Fruit fly (Drosophila melanogaster) whole organism, adult: ENCODE data around the gene CG5334.
A peak's percentile ranks its signal among the peaks of the same experiment; 100 is the strongest.

ENCODE experiments used
- CG11617 ChIP-seq: fragments of 200-800 bp; sonication (Bioruptor generic); optimal IDR thresholded peaks from 2 replicates; lab custom pipeline; 2017; ENCODE audit warnings: mild to moderate bottlenecking, missing biosample characterization, missing genetic modification reagents, missing genetic modification characterization
- CG12768 ChIP-seq: fragments of 200-800 bp; sonication (Bioruptor generic); optimal IDR thresholded peaks from 2 replicates; lab custom pipeline; 2017; ENCODE audit warnings: missing biosample characterization, missing genetic modification characterization, mild to moderate bottlenecking, moderate library complexity, missing genetic modification reagents
- CG14711 ChIP-seq: fragments of 200-800 bp; sonication (Bioruptor generic); optimal IDR thresholded peaks from 2 replicates; lab custom pipeline; 2018; ENCODE audit warnings: missing biosample characterization, mild to moderate bottlenecking, missing genetic modification characterization, moderate library complexity
- CG1620 ChIP-seq: fragments of 200-800 bp; sonication (Bioruptor generic); optimal IDR thresholded peaks from 2 replicates; lab custom pipeline; 2016; ENCODE audit warnings: missing biosample characterization, missing genetic modification characterization
- CG33017 ChIP-seq: fragments of 200-800 bp; sonication (Bioruptor generic); optimal IDR thresholded peaks from 2 replicates; lab custom pipeline; 2018; ENCODE audit warnings: missing biosample characterization, mild to moderate bottlenecking, missing genetic modification characterization, moderate library complexity
- CG5204 ChIP-seq: fragments of 200-800 bp; sonication (Bioruptor generic); optimal IDR thresholded peaks from 2 replicates; lab custom pipeline; 2016; ENCODE audit warnings: missing biosample characterization, missing genetic modification characterization
- CG7045 ChIP-seq: fragments of 200-800 bp; sonication (Bioruptor generic); optimal IDR thresholded peaks from 2 replicates; lab custom pipeline; 2017; ENCODE audit warnings: missing biosample characterization, mild to moderate bottlenecking, missing genetic modification characterization
- CG7101 ChIP-seq: fragments of 200-800 bp; sonication (Bioruptor generic); optimal IDR thresholded peaks from 2 replicates; lab custom pipeline; 2018; ENCODE audit warnings: missing biosample characterization, mild to moderate bottlenecking, missing genetic modification characterization, moderate library complexity
- Clk ChIP-seq: fragments of 200-800 bp; sonication (Bioruptor generic); optimal IDR thresholded peaks from 2 replicates; lab custom pipeline; 2017; ENCODE audit warnings: missing biosample characterization, missing genetic modification characterization
- Crg-1 ChIP-seq: fragments of 200-800 bp; sonication (Bioruptor generic); optimal IDR thresholded peaks from 2 replicates; lab custom pipeline; 2016; ENCODE audit warnings: missing biosample characterization, missing genetic modification characterization
- Hr96 ChIP-seq: fragments of 200-800 bp; sonication (Bioruptor generic); optimal IDR thresholded peaks from 2 replicates; lab custom pipeline; 2016; ENCODE audit warnings: missing biosample characterization, missing genetic modification characterization
- Mnt ChIP-seq: fragments of 200-800 bp; sonication (Bioruptor generic); optimal IDR thresholded peaks from 2 replicates; lab custom pipeline; 2016; ENCODE audit warnings: missing biosample characterization, mild to moderate bottlenecking, missing genetic modification characterization
- bab1 ChIP-seq: fragments of 200-800 bp; sonication (Bioruptor generic); optimal IDR thresholded peaks from 3 replicates; lab custom pipeline; 2019; ENCODE audit warnings: missing biosample characterization, mild to moderate bottlenecking, missing genetic modification characterization, moderate library complexity
- cic ChIP-seq: fragments of 200-800 bp; sonication (Bioruptor generic); optimal IDR thresholded peaks from 2 replicates; lab custom pipeline; 2017; ENCODE audit warnings: missing biosample characterization, mild to moderate bottlenecking, missing genetic modification characterization, moderate library complexity
- cnc ChIP-seq, 2 experiments: fragments of >200 bp; optimal IDR thresholded peaks; 2 replicates each; lab custom pipeline; 2017
- kay ChIP-seq: fragments of 200-800 bp; sonication (Bioruptor generic); peaks from one replicate; lab custom pipeline; 2016; ENCODE audit warnings: missing biosample characterization, missing genetic modification characterization, borderline replicate concordance
- ovo ChIP-seq: fragments of 200-800 bp; sonication (Bioruptor generic); optimal IDR thresholded peaks from 2 replicates; lab custom pipeline; 2016; ENCODE audit warnings: missing biosample characterization, missing genetic modification characterization
- pad ChIP-seq: fragments of 200-800 bp; sonication (Bioruptor generic); optimal IDR thresholded peaks from 3 replicates; lab custom pipeline; 2017; ENCODE audit warnings: missing biosample characterization, missing genetic modification characterization, mild to moderate bottlenecking, moderate library complexity, missing genetic modification reagents
- tj ChIP-seq: fragments of 200-800 bp; sonication (Bioruptor generic); optimal IDR thresholded peaks from 3 replicates; lab custom pipeline; 2017; ENCODE audit warnings: missing biosample characterization, mild to moderate bottlenecking, missing genetic modification characterization, moderate library complexity
- toe ChIP-seq: fragments of 200-800 bp; sonication (Bioruptor generic); optimal IDR thresholded peaks from 2 replicates; lab custom pipeline; 2016; ENCODE audit warnings: missing biosample characterization, missing genetic modification characterization

CG5334 gene

DNA sequence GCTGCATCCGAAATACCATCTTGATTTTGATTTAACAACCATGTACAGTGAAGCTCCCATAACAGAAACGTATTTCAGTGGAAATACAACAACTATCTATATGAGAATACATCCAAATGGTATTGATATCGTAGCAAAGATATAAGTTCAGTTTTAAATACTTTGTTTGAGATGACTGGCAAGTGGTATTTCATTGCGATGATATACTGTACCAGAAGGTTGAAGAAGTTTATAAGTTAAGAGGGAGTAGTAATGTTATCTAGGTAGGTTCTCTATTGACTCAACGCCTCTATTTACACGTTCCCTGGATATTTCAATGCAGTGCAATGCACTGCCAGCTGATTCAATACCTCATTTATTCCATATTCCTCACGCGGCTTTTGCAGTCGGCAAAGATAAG is 30.5 kb downstream of the CG5334 start:
- TF ChIP-seq cnc (optimal IDR thresholded peaks at IDR 0.05; lab: Kevin White, UChicago) (no peak), cic (GFP tag; lab: Kevin White, UChicago) (peak; percentile 60), Clk (GFP tag; lab: Kevin White, UChicago) (no peak), CG7045 (GFP tag; lab: Kevin White, UChicago) (peak; percentile 47), kay (GFP tag; lab: Kevin White, UChicago) (no peak), Hr96 (peak; percentile 0), CG1620 (GFP tag; lab: Kevin White, UChicago) (peak; percentile 60), CG12768 (GFP tag; lab: Kevin White, UChicago) (peak; percentile 18), CG7101 (peak; percentile 72), toe (GFP tag; lab: Kevin White, UChicago) (peak; percentile 15), bab1 (GFP tag; lab: Kevin White, UChicago) (no peak), CG5204 (GFP tag; lab: Kevin White, UChicago) (no peak), Mnt (GFP tag; lab: Kevin White, UChicago) (peak; percentile 27), pad (peak; percentile 48), ovo (GFP tag; lab: Kevin White, UChicago) (peak; percentile 90), tj (no peak), CG14711 (tag; lab: Kevin White, UChicago) (peak; percentile 19), CG11617 (GFP tag; lab: Kevin White, UChicago) (peak; percentile 52), CG33017 (no peak), Crg-1 (GFP tag; lab: Kevin White, UChicago) (peak; percentile 83)

DNA sequence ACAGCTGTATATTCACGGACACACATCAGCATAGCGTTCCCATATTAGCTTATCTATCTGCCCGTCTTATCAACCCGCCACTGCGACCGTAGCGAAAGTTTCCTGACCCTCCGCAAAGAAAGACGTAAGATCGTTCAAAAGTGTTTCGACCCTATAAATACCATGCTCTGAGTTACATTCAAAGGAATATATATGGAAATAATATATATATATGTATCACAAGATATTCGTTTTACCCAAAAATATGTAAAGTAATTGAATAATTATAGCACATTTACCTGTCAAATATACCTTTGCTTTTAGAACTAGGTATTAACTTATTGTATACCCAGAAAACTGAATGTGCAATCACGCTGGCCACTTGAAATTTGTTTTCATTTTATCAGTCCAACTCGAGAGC is 35.3 kb downstream of the CG5334 start:
- TF ChIP-seq Hr96 (no peak), CG33017 (peak; percentile 38), kay (GFP tag; lab: Kevin White, UChicago) (no peak), pad (no peak), CG14711 (tag; lab: Kevin White, UChicago) (peak; percentile 50), Mnt (GFP tag; lab: Kevin White, UChicago) (no peak), CG7045 (GFP tag; lab: Kevin White, UChicago) (no peak), CG7101 (peak; percentile 33), cnc (optimal IDR thresholded peaks at IDR 0.05; lab: Kevin White, UChicago) (no peak), CG11617 (GFP tag; lab: Kevin White, UChicago) (no peak), Clk (GFP tag; lab: Kevin White, UChicago) (no peak), cic (GFP tag; lab: Kevin White, UChicago) (no peak), CG5204 (GFP tag; lab: Kevin White, UChicago) (no peak)

DNA sequence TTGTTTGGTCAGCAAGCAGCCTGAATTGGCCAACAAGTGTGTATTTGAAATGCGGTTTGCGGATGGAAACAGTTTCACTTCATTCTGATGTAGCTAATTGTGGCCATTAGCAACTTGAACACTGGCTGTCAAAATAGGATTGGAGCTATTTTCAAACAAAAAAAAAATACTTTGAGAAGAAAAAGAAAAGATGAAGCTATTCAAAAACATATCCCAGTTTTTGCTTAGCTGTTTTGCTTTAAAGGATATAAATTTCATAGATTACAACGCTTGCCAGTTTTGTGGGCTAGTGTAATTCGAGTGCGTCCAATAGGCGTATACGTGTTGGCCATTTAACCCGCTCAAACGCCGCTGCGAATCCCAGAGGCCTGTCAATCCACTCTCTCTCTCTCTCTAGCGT is 37.1 kb downstream of the CG5334 start:
- TF ChIP-seq bab1 (GFP tag; lab: Kevin White, UChicago) = no peak
- TF ChIP-seq CG12768 (GFP tag; lab: Kevin White, UChicago) = no peak
- TF ChIP-seq Crg-1 (GFP tag; lab: Kevin White, UChicago) = no peak
- no peak for TF ChIP-seq CG11617 (GFP tag; lab: Kevin White, UChicago)
- TF ChIP-seq ovo (GFP tag; lab: Kevin White, UChicago) = no peak
- TF ChIP-seq tj = no peak

DNA sequence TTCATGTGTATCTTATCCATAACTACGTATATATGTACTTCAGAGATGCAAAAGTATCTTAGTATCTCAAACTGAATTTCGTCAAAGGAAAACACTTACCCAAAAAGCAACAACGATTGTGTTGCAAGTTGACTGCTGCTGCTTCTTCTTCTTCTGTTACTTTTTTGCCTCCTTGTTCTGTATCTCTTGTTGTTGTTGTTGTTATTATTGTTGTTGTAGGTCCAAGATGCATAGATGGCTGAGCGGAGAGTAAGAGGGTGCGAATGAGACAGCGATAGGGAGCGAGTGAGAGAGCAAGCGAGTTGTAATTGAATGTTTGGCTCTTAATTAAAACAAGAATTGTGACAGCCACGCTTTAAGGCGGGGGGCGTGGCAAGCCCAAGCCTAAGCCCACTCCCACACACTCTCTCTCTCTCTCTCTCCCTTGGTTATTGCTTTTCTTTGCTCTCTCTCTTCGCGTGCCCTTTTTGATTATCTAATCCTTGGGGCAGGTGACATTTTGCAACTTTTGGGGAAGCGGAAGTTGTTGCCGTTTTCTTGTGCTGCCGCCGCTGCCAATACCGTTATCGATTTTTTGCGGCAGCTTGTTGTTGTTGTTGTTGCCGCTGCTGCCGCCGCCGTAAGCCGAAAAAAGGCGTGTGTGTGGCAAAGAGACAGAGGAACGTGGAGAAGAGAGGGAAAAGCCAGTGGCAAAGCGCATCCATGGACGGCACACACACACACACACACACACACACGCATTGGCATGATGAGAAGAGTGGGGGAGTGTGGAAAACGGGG is 49.8 kb downstream of the CG5334 start:
- TF ChIP-seq CG33017 = no peak
- TF ChIP-seq pad = no peak
- TF ChIP-seq Hr96 = no peak
- TF ChIP-seq CG5204 (GFP tag; lab: Kevin White, UChicago) = no peak
- TF ChIP-seq tj = no peak
- no peak for TF ChIP-seq cnc (optimal IDR thresholded peaks at IDR 0.05; lab: Kevin White, UChicago)
- no peak for TF ChIP-seq bab1 (GFP tag; lab: Kevin White, UChicago)

DNA sequence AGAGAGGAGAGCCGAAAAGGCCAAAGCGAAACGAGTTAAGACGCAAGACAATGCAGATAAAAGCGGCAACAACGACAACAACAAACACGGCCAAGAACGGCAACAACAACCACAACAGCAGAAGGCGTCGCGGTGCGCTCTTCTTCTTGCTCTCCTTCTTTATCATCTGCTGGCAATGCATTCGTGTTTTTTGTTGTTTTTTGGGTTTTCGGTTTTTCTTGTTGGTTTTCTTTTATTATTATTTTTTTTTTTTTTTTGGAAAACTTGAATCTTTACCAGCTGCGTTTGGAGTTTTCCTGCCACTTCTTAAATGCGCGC is 50.3 kb downstream of the CG5334 start:
- TF ChIP-seq Crg-1 (GFP tag; lab: Kevin White, UChicago) (no peak), tj (no peak), ovo (GFP tag; lab: Kevin White, UChicago) (no peak), kay (GFP tag; lab: Kevin White, UChicago) (no peak), CG5204 (GFP tag; lab: Kevin White, UChicago) (no peak), CG1620 (GFP tag; lab: Kevin White, UChicago) (no peak), toe (GFP tag; lab: Kevin White, UChicago) (no peak), cic (GFP tag; lab: Kevin White, UChicago) (no peak), cnc (optimal IDR thresholded peaks at IDR 0.05; lab: Kevin White, UChicago) (no peak), CG7045 (GFP tag; lab: Kevin White, UChicago) (no peak)
